Fruit fly (Drosophila melanogaster): ENCODE results near the gene CG31697.
A peak's percentile ranks its signal among the peaks of the same experiment; 100 is the strongest.

The CG31697 gene

DNA sequence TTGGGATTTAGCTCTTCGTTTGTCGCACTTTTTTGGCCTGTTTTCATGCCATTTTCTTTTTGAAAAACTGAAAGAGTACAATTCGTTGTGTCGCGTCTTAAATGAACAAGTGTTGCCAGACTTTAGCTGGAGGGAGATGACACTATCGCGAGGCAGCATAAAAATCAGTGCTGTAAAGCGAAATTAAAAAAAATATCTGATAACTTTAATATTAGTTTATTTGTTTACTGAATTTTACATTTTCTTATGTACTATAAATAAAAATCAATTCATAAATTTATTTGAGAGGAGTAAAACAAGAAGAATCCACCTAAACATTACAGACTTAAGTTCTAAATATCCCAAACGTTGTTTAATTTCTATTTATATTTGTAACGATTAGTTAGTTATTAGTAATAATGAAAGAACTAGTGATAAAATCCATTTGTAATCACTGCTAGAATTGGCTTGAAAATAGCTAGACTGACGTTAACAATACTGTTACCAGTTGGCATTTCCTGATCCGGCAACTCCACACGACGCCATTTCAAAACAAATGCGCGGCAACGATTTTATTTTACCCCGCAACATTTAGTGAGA, 42.0 kb downstream of the CG31697 start, which contains the start of the genes spi and msb1l (continued):
- TF ChIP-seq ab (GFP tag; optimal IDR thresholded peaks at IDR 0.05) = no peak
- peak; percentile 6 for TF ChIP-seq gfzf (GFP tag; optimal IDR thresholded peaks at IDR 0.05)
- no peak for TF ChIP-seq ham (GFP tag; IDR thresholded peaks at IDR 0.05)
- peak; percentile 74 for TF ChIP-seq CG12659 (GFP tag; optimal IDR thresholded peaks at IDR 0.05)
- TF ChIP-seq CG7786 (GFP tag; optimal IDR thresholded peaks at IDR 0.05) = no peak
- no peak for TF ChIP-seq odd (GFP tag; optimal IDR thresholded peaks at IDR 0.05)
- peak; percentile 22 for TF ChIP-seq Oli (tag; optimal IDR thresholded peaks at IDR 0.05)
- TF ChIP-seq CG5245 (GFP tag; optimal IDR thresholded peaks at IDR 0.05) = no peak
- TF ChIP-seq zen2 (GFP tag; IDR thresholded peaks at IDR 0.05; ENCODE audit: partially characterized antibody) = no peak
- TF ChIP-seq vnd (GFP tag; IDR thresholded peaks at IDR 0.05; ENCODE audit: partially characterized antibody) = peak; percentile 45; the same call in 1 of the 3 replicates
- TF ChIP-seq Scr (GFP tag; IDR thresholded peaks at IDR 0.05; ENCODE audit: partially characterized antibody) = peak; percentile 63
- TF ChIP-seq CG18764 (GFP tag; optimal IDR thresholded peaks at IDR 0.05) = peak; percentile 47
- peak; percentile 50 for TF ChIP-seq Meics (GFP tag; optimal IDR thresholded peaks at IDR 0.05)
- TF ChIP-seq chinmo (GFP tag; IDR thresholded peaks at IDR 0.05; ENCODE audit: partially characterized antibody) = no peak
- TF ChIP-seq CG12071 (GFP tag; optimal IDR thresholded peaks at IDR 0.05) = no peak
- no peak for TF ChIP-seq CG17612 (GFP tag; IDR thresholded peaks at IDR 0.05)
- no peak for TF ChIP-seq maf-S (GFP tag; optimal IDR thresholded peaks at IDR 0.05)
- TF ChIP-seq ftz-f1 (GFP tag; optimal IDR thresholded peaks at IDR 0.05) = no peak
- TF ChIP-seq nom (GFP tag; optimal IDR thresholded peaks at IDR 0.05) = no peak
- no peak for TF ChIP-seq gro (GFP tag; optimal IDR thresholded peaks at IDR 0.05)
- no peak for TF ChIP-seq CG14050 (GFP tag; IDR thresholded peaks at IDR 0.05)
- TF ChIP-seq grn (GFP tag; optimal IDR thresholded peaks at IDR 0.05) = no peak
- no peak for TF ChIP-seq CG8944 (GFP tag; optimal IDR thresholded peaks at IDR 0.05)
- TF ChIP-seq CG15696 (tag; optimal IDR thresholded peaks at IDR 0.05) = peak; percentile 62
- peak; percentile 8 for TF ChIP-seq Fer3 (tag; optimal IDR thresholded peaks at IDR 0.05)
- TF ChIP-seq jigr1 (GFP tag; IDR thresholded peaks at IDR 0.05) = peak; percentile 52; the same call in 1 of the 3 replicates
- no peak for TF ChIP-seq Trl (optimal IDR thresholded peaks at IDR 0.05)
- TF ChIP-seq Trl (GFP tag; optimal IDR thresholded peaks at IDR 0.05) = no peak
- no peak for TF ChIP-seq B-H1 (GFP tag; IDR thresholded peaks at IDR 0.05)
- peak; percentile 56 for TF ChIP-seq Hmr (GFP tag; optimal IDR thresholded peaks at IDR 0.05)
- TF ChIP-seq CG15011 (GFP tag; optimal IDR thresholded peaks at IDR 0.05) = no peak
- TF ChIP-seq ssp (GFP tag; IDR thresholded peaks at IDR 0.05) = 0 out of 2 replicates have a peak, but pooled peaks have one; percentile 36
- TF ChIP-seq eve (GFP tag; optimal IDR thresholded peaks at IDR 0.05) = no peak
- TF ChIP-seq sqz (GFP tag; optimal IDR thresholded peaks at IDR 0.05) = no peak
- TF ChIP-seq fu2 (GFP tag; optimal IDR thresholded peaks at IDR 0.05) = no peak
- TF ChIP-seq dmrt99B (tag; optimal IDR thresholded peaks at IDR 0.05) = peak; percentile 36
- no peak for TF ChIP-seq cad (GFP tag; optimal IDR thresholded peaks at IDR 0.05)
- TF ChIP-seq chif (GFP tag; optimal IDR thresholded peaks at IDR 0.05) = peak in 1 of 2 experiments; percentile 17
- no peak for TF ChIP-seq pnt (GFP tag; optimal IDR thresholded peaks at IDR 0.05)
- no peak for TF ChIP-seq sens-2 (GFP tag; IDR thresholded peaks at IDR 0.05)
- TF ChIP-seq CG34224 (GFP tag; IDR thresholded peaks at IDR 0.05; ENCODE audit: partially characterized antibody) = no peak
- no peak for TF ChIP-seq CG3726 (GFP tag; IDR thresholded peaks at IDR 0.05)
- peak; percentile 95 for TF ChIP-seq phol (tag; optimal IDR thresholded peaks at IDR 0.05)
- TF ChIP-seq tll (GFP tag; optimal IDR thresholded peaks at IDR 0.05) = peak in 1 of 2 experiments; percentile 8
- TF ChIP-seq CG18011 (GFP tag; optimal IDR thresholded peaks at IDR 0.05) = no peak
- TF ChIP-seq Nf-YA (GFP tag; IDR thresholded peaks at IDR 0.05) = no peak
- TF ChIP-seq CG2889 (GFP tag; IDR thresholded peaks at IDR 0.05) = no peak
- no peak for TF ChIP-seq psq (GFP tag; optimal IDR thresholded peaks at IDR 0.05)
- TF ChIP-seq Ptx1 (GFP tag; IDR thresholded peaks at IDR 0.05) = peak; percentile 74
- peak; percentile 18; the same call in 1 of the 2 replicates for TF ChIP-seq CG14441 (GFP tag; IDR thresholded peaks at IDR 0.05)

All from whole organism, embryonic.